Worm (Caenorhabditis elegans) whole organism, early embryonic: Measurements from ENCODE around the gene C16C8.21.

Experiments
- B0310.2 ChIP-seq: sonication (generic microtip); optimal IDR thresholded peaks from 2 replicates; lab custom pipeline; 2016; ENCODE audit warnings: mild to moderate bottlenecking, missing genetic modification characterization, missing compliant biosample characterization
- F13C5.2 ChIP-seq: sonication (generic microtip); optimal IDR thresholded peaks from 2 replicates; lab custom pipeline; 2017; ENCODE audit warnings: mild to moderate bottlenecking, missing genetic modification characterization, inconsistent platforms, missing compliant biosample characterization
- aly-1 ChIP-seq: sonication (generic microtip); optimal IDR thresholded peaks from 2 replicates; lab custom pipeline; 2016; ENCODE audit warnings: missing genetic modification characterization, missing compliant biosample characterization
- ama-1 ChIP-seq: fragments of 150-350 bp; optimal IDR thresholded peaks from 2 replicates; lab custom pipeline; 2014
- ceh-13 ChIP-seq: fragments of 200-800 bp; sonication (Bioruptor generic); optimal IDR thresholded peaks from 2 replicates; lab custom pipeline; 2018; ENCODE audit warnings: mild to moderate bottlenecking, missing genetic modification characterization, missing compliant biosample characterization
- ceh-36 ChIP-seq: sonication (generic microtip); optimal IDR thresholded peaks from 2 replicates; lab custom pipeline; 2016; ENCODE audit warnings: missing genetic modification characterization, inconsistent platforms, missing compliant biosample characterization
- ets-7 ChIP-seq: sonication (generic microtip); optimal IDR thresholded peaks from 2 replicates; lab custom pipeline; 2016; ENCODE audit warnings: missing genotype, missing genetic modification characterization, missing compliant biosample characterization
- flt-1 ChIP-seq: fragments of 200-800 bp; sonication (Bioruptor generic); IDR thresholded peaks from 2 replicates; pipeline ENCODE4 v1.3.6; 2022; ENCODE audit warnings: missing genetic modification characterization, missing compliant biosample characterization
- hmbx-1 ChIP-seq: sonication (generic microtip); optimal IDR thresholded peaks from 2 replicates; lab custom pipeline; 2016; ENCODE audit warnings: mild to moderate bottlenecking, missing genetic modification characterization, missing compliant biosample characterization
- hmg-4 ChIP-seq: fragments of 200-800 bp; sonication (Bioruptor generic); optimal IDR thresholded peaks from 2 replicates; lab custom pipeline; 2018; ENCODE audit warnings: mild to moderate bottlenecking, missing genetic modification characterization, missing compliant biosample characterization
- scrt-1 ChIP-seq: fragments of 200-800 bp; sonication (Bioruptor generic); IDR thresholded peaks from 2 replicates; pipeline ENCODE4 v1.3.6; 2022; ENCODE audit warnings: missing genetic modification characterization, missing compliant biosample characterization
- tbx-11 ChIP-seq: fragments of 200-800 bp; sonication (Bioruptor generic); IDR thresholded peaks from 2 replicates; pipeline ENCODE4 v1.3.6; 2022; ENCODE audit warnings: missing genetic modification characterization, missing compliant biosample characterization
- tbx-37 ChIP-seq: fragments of 200-800 bp; sonication (Bioruptor generic); conservative IDR thresholded peaks from 2 replicates; pipeline ENCODE4 v1.3.6; 2022; ENCODE audit warnings: missing genetic modification reagents, missing genetic modification characterization, missing compliant biosample characterization

DNA sequence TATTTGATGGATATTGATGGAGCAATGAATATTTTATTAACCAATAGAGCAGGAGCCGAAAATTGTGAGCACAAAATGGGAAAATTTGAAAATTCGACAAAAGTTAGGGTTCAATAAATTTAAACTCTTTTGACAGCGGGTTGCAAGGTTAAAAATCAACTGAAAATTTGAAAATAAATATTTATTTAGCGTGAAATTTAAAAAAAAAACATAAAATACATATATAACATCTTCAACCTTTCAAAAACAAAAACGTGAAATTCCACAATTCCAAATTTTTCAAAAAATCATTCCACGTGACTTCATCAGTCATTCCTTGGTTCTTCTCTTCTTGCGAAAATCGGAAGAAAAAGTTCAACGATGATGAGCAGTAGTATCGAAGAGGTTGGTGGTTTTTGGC, 18.6 kb upstream of the C16C8.21 start, which contains the start of gene C16C8.18:
- TF ChIP-seq ceh-36 (no peak), ama-1 (lab: Kevin White, UChicago) (no peak), flt-1 (GFP tag; lab: Robert Waterston, UW) (no peak), hmbx-1 (tag; lab: Kevin White, UChicago) (no peak), ets-7 (tag; lab: Kevin White, UChicago) (no peak), tbx-37 (GFP tag; lab: Robert Waterston, UW) (no peak), hmg-4 (GFP tag; lab: Kevin White, UChicago) (no peak), F13C5.2 (tag; lab: Kevin White, UChicago) (no peak), aly-1 (tag; lab: Kevin White, UChicago) (no peak), scrt-1 (GFP tag; lab: Robert Waterston, UW) (no peak), B0310.2 (no peak), ceh-13 (GFP tag; lab: Kevin White, UChicago) (no peak), tbx-11 (GFP tag; lab: Robert Waterston, UW) (no peak)
